Fruit fly (Drosophila melanogaster): ENCODE data around the gene Lsp1gamma.

Gene Lsp1gamma

DNA sequence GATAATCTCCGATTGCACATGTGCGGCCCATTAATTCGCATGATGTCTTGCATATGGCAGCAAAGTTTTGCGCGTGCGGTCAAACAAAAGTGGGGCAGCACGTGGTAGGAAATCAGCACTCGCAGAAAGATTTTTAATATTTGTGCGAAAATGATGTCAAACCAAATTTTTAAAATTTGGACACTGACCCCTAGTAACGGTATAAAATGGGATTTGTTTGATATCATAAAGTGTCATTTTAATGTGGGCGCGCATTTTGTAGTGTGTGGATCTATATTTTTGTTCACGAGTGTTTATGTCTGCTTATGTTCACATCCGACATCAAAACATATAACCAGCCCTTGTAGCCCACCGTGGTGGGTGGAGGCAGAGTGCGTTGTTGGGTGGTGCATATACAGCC, 27.8 kb downstream of the Lsp1gamma start (continued):
- peak; percentile 17 for TF ChIP-seq Camta (GFP tag; optimal IDR thresholded peaks at IDR 0.05)
- peak; percentile 19; the same call in 1 of the 2 replicates for TF ChIP-seq CG31224 (GFP tag; IDR thresholded peaks at IDR 0.05)
- no peak for TF ChIP-seq CG2875 (GFP tag; optimal IDR thresholded peaks at IDR 0.05)
- no peak for TF ChIP-seq CG4282 (GFP tag; optimal IDR thresholded peaks at IDR 0.05)
- TF ChIP-seq chm (GFP tag; IDR thresholded peaks at IDR 0.05) = no peak
- TF ChIP-seq CG7786 (GFP tag; optimal IDR thresholded peaks at IDR 0.05) = peak; percentile 44
- TF ChIP-seq pfk (GFP tag; optimal IDR thresholded peaks at IDR 0.05) = no peak
- TF ChIP-seq sob (GFP tag; IDR thresholded peaks at IDR 0.05) = no peak
- TF ChIP-seq lbe (GFP tag; optimal IDR thresholded peaks at IDR 0.05) = no peak
- no peak for TF ChIP-seq CG5953 (GFP tag; IDR thresholded peaks at IDR 0.05)
- no peak for TF ChIP-seq NFAT (GFP tag; IDR thresholded peaks at IDR 0.05)
- no peak for TF ChIP-seq CG4707 (GFP tag; optimal IDR thresholded peaks at IDR 0.05)
- peak; percentile 26; the same call in 1 of the 2 replicates for TF ChIP-seq esg (GFP tag; conservative IDR thresholded peaks at IDR 0.05)
- TF ChIP-seq ash1 (GFP tag; optimal IDR thresholded peaks at IDR 0.05) = no peak
- no peak for TF ChIP-seq sim (GFP tag; IDR thresholded peaks at IDR 0.05)
- TF ChIP-seq Oaz (GFP tag; IDR thresholded peaks at IDR 0.05) = no peak
- no peak for TF ChIP-seq CG9797 (GFP tag; optimal IDR thresholded peaks at IDR 0.05)
- TF ChIP-seq Dek (tag; optimal IDR thresholded peaks at IDR 0.05) = no peak
- TF ChIP-seq Xrp1 (GFP tag; IDR thresholded peaks at IDR 0.05) = peak; percentile 61; the same call in 1 of the 2 replicates
- TF ChIP-seq chif (GFP tag; optimal IDR thresholded peaks at IDR 0.05) = peak in 1 of 2 experiments; percentile 36
- TF ChIP-seq HLH54F (GFP tag; optimal IDR thresholded peaks at IDR 0.05) = peak; percentile 43
- TF ChIP-seq gcm (GFP tag; optimal IDR thresholded peaks at IDR 0.05) = no peak
- TF ChIP-seq inv (GFP tag; IDR thresholded peaks at IDR 0.05; ENCODE audit: partially characterized antibody) = no peak
- TF ChIP-seq Dbx (GFP tag; IDR thresholded peaks at IDR 0.05) = 0 out of 3 replicates have a peak, but pooled peaks have one; percentile 21
- no peak for TF ChIP-seq tx (GFP tag; optimal IDR thresholded peaks at IDR 0.05)
- TF ChIP-seq CG17829 (tag; optimal IDR thresholded peaks at IDR 0.05) = peak; percentile 17
- TF ChIP-seq gfzf (GFP tag; optimal IDR thresholded peaks at IDR 0.05) = no peak
- peak; percentile 63 for TF ChIP-seq slbo (GFP tag; IDR thresholded peaks at IDR 0.05)
- TF ChIP-seq Gsc (GFP tag; IDR thresholded peaks at IDR 0.05) = no peak
- no peak for TF ChIP-seq HLH3B (GFP tag; IDR thresholded peaks at IDR 0.05)
- TF ChIP-seq nerfin-1 (tag; optimal IDR thresholded peaks at IDR 0.05) = no peak
- peak; percentile 20 for TF ChIP-seq az2 (GFP tag; optimal IDR thresholded peaks at IDR 0.05)
- no peak for TF ChIP-seq onecut (GFP tag; IDR thresholded peaks at IDR 0.05)
- peak; percentile 71 for TF ChIP-seq Ptx1 (GFP tag; IDR thresholded peaks at IDR 0.05)
- no peak for TF ChIP-seq CG14667 (GFP tag; IDR thresholded peaks at IDR 0.05)
- peak; percentile 55 for TF ChIP-seq ind (GFP tag; optimal IDR thresholded peaks at IDR 0.05)
- TF ChIP-seq CG4404 (GFP tag; IDR thresholded peaks at IDR 0.05) = no peak
- no peak for TF ChIP-seq sna (GFP tag; IDR thresholded peaks at IDR 0.05; ENCODE audit: partially characterized antibody)
- no peak for TF ChIP-seq CG17385 (GFP tag; optimal IDR thresholded peaks at IDR 0.05)
- TF ChIP-seq CG6689 (GFP tag; IDR thresholded peaks at IDR 0.05) = peak; percentile 60
- TF ChIP-seq fru (optimal IDR thresholded peaks at IDR 0.05) = no peak
- no peak for TF ChIP-seq tup (GFP tag; optimal IDR thresholded peaks at IDR 0.05)
- TF ChIP-seq chinmo (GFP tag; IDR thresholded peaks at IDR 0.05; ENCODE audit: partially characterized antibody) = no peak
- TF ChIP-seq yki (optimal IDR thresholded peaks at IDR 0.05) = no peak
- no peak for TF ChIP-seq CG31388 (GFP tag; optimal IDR thresholded peaks at IDR 0.05)
- TF ChIP-seq CG11085 (GFP tag; IDR thresholded peaks at IDR 0.05) = 0 out of 2 replicates have a peak, but pooled peaks have one; percentile 19
- peak; percentile 28 for TF ChIP-seq bab2 (GFP tag; optimal IDR thresholded peaks at IDR 0.05)
- TF ChIP-seq fu2 (GFP tag; optimal IDR thresholded peaks at IDR 0.05) = no peak
- no peak for TF ChIP-seq dm (GFP tag; optimal IDR thresholded peaks at IDR 0.05)
- no peak for TF ChIP-seq shn (GFP tag; optimal IDR thresholded peaks at IDR 0.05)
- 0 out of 3 replicates have a peak, but pooled peaks have one; percentile 32 for TF ChIP-seq Aef1 (GFP tag; IDR thresholded peaks at IDR 0.05)
- no peak for TF ChIP-seq CG7745 (tag; optimal IDR thresholded peaks at IDR 0.05)
- no peak for TF ChIP-seq h (optimal IDR thresholded peaks at IDR 0.05)
- no peak for TF ChIP-seq CG8765 (GFP tag; IDR thresholded peaks at IDR 0.05)

Measured in whole organism, embryonic.